Worm (Caenorhabditis elegans) whole organism, midembryonic: Measurements from ENCODE around the gene nkat-1.

Source experiments
- flt-1 ChIP-seq: fragments of 200-800 bp; sonication (Bioruptor generic); IDR thresholded peaks from 2 replicates; pipeline ENCODE4 v1.3.6; 2022; ENCODE audit warnings: missing genetic modification characterization, missing compliant biosample characterization
- klf-2 ChIP-seq: fragments of 200-800 bp; sonication (Bioruptor generic); conservative IDR thresholded peaks from 2 replicates; pipeline ENCODE4 v1.3.6; 2022; ENCODE audit warnings: missing genetic modification reagents, missing genetic modification characterization, missing compliant biosample characterization
- ref-1 ChIP-seq: fragments of 200-800 bp; sonication (Bioruptor generic); conservative IDR thresholded peaks from 2 replicates; pipeline ENCODE4 v1.3.6; 2022; ENCODE audit warnings: missing genetic modification reagents, missing genetic modification characterization, missing compliant biosample characterization

DNA sequence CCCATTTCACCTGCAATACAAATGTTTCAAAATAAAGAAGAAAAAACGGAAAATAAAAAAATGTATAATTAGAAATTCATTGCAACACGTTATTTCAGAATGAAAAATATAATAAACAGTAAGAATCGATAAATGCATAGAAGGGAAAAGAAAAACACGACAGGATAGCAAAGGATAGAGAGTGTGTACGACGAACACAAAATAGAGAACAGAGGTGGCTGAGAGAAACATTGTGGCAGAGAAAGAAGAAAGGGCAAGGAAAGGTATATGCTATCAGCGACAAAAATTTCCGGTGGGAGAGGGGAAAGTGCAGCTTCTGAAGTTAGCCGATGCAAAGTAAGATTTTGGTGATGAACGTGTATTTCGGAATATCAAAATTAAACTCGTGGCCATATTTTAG lies 14.1 kb downstream of the nkat-1 start, which contains the start of gene F28H6.6:
- TF ChIP-seq ref-1 (GFP tag; lab: Robert Waterston, UW) = no peak
- TF ChIP-seq flt-1 = no peak
- no peak for TF ChIP-seq klf-2 (GFP tag; lab: Robert Waterston, UW)
